Fruit fly (Drosophila melanogaster): Measurements from ENCODE around the gene CG1113.

CG1113 gene

DNA sequence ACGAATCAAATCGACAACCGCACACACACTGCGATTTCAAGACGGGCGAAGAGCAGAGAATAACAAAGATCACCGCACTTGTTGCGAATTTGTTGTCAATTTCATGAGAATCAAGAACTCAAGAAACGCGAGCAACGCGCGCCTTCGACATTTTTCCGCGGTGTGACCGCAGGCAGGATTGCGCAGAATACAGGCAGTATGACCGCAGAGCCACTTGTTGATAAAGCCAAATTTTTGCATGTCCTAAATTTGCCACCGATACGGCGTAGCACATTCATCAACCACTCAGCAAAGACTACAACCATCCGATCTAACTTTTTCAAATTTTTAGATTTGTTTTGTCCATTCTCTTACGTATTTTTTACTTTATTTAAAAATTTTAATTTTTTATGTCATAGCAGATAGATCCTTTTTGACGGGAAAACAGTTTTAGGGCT lies 35.7 kb upstream of the CG1113 start, which contains the start of gene cno (continued):
- TF ChIP-seq CG2129 (GFP tag; IDR thresholded peaks at IDR 0.05; ENCODE audit: partially characterized antibody) = no peak
- TF ChIP-seq tll (GFP tag; optimal IDR thresholded peaks at IDR 0.05) = no peak
- TF ChIP-seq crol (GFP tag; IDR thresholded peaks at IDR 0.05) = no peak
- peak; percentile 36 for TF ChIP-seq Dek (tag; optimal IDR thresholded peaks at IDR 0.05)
- no peak for TF ChIP-seq lmd (GFP tag; IDR thresholded peaks at IDR 0.05)
- no peak for TF ChIP-seq gro (GFP tag; optimal IDR thresholded peaks at IDR 0.05)
- no peak for TF ChIP-seq CG3995 (GFP tag; optimal IDR thresholded peaks at IDR 0.05)
- TF ChIP-seq Scr (GFP tag; IDR thresholded peaks at IDR 0.05; ENCODE audit: partially characterized antibody) = 0 out of 2 replicates have a peak, but pooled peaks have one; percentile 22
- no peak for TF ChIP-seq CG18599 (GFP tag; optimal IDR thresholded peaks at IDR 0.05)
- no peak for TF ChIP-seq E2f1 (GFP tag; IDR thresholded peaks at IDR 0.05)
- no peak for TF ChIP-seq CG13123 (GFP tag; optimal IDR thresholded peaks at IDR 0.05)
- peak; percentile 2 for TF ChIP-seq bcd (GFP tag; optimal IDR thresholded peaks at IDR 0.05)
- peak; percentile 59 for TF ChIP-seq CG14710 (tag; optimal IDR thresholded peaks at IDR 0.05)
- no peak for TF ChIP-seq CG34224 (GFP tag; IDR thresholded peaks at IDR 0.05; ENCODE audit: partially characterized antibody)
- TF ChIP-seq salm (tag; optimal IDR thresholded peaks at IDR 0.05) = peak; percentile 39
- TF ChIP-seq CG32767 (GFP tag; IDR thresholded peaks at IDR 0.05) = 0 out of 2 replicates have a peak, but pooled peaks have one; percentile 12
- no peak for TF ChIP-seq H2.0 (GFP tag; IDR thresholded peaks at IDR 0.05)
- peak; percentile 64 for TF ChIP-seq CG13287 (GFP tag; IDR thresholded peaks at IDR 0.05; ENCODE audit: partially characterized antibody)
- TF ChIP-seq gem (tag; optimal IDR thresholded peaks at IDR 0.05) = no peak
- no peak for TF ChIP-seq hth (optimal IDR thresholded peaks at IDR 0.05)
- TF ChIP-seq CG11504 (tag; optimal IDR thresholded peaks at IDR 0.05) = no peak
- peak; percentile 21 for TF ChIP-seq PHDP (tag; optimal IDR thresholded peaks at IDR 0.05)
- no peak for TF ChIP-seq Hr51 (GFP tag; optimal IDR thresholded peaks at IDR 0.05)
- TF ChIP-seq fd102C (GFP tag; optimal IDR thresholded peaks at IDR 0.05) = no peak
- TF ChIP-seq Abd-B (GFP tag; optimal IDR thresholded peaks at IDR 0.05) = no peak
- no peak for TF ChIP-seq Mrtf (GFP tag; IDR thresholded peaks at IDR 0.05)
- no peak for TF ChIP-seq Dfd (GFP tag; optimal IDR thresholded peaks at IDR 0.05)
- peak; percentile 67 for TF ChIP-seq phol (tag; optimal IDR thresholded peaks at IDR 0.05)
- TF ChIP-seq CG15514 (GFP tag; optimal IDR thresholded peaks at IDR 0.05) = peak; percentile 72
- no peak for TF ChIP-seq CG6683 (GFP tag; optimal IDR thresholded peaks at IDR 0.05)
- TF ChIP-seq CG16815 (GFP tag; optimal IDR thresholded peaks at IDR 0.05) = no peak
- TF ChIP-seq amos (GFP tag; IDR thresholded peaks at IDR 0.05; ENCODE audit: partially characterized antibody) = peak; percentile 59
- TF ChIP-seq pros (GFP tag; optimal IDR thresholded peaks at IDR 0.05) = no peak
- no peak for TF ChIP-seq oc (tag; optimal IDR thresholded peaks at IDR 0.05)
- no peak for TF ChIP-seq caup (GFP tag; optimal IDR thresholded peaks at IDR 0.05; ENCODE audit: severe bottlenecking)
- no peak for TF ChIP-seq shn (GFP tag; optimal IDR thresholded peaks at IDR 0.05)
- no peak for TF ChIP-seq CkIIα-i1 (GFP tag; IDR thresholded peaks at IDR 0.05)
- no peak for TF ChIP-seq tx (GFP tag; optimal IDR thresholded peaks at IDR 0.05)
- TF ChIP-seq Rx (GFP tag; IDR thresholded peaks at IDR 0.05) = no peak
- no peak for TF ChIP-seq CG10431 (GFP tag; optimal IDR thresholded peaks at IDR 0.05)
- no peak for TF ChIP-seq wor (GFP tag; IDR thresholded peaks at IDR 0.05)
- TF ChIP-seq Nf-YA (GFP tag; IDR thresholded peaks at IDR 0.05) = no peak
- TF ChIP-seq nerfin-1 (tag; optimal IDR thresholded peaks at IDR 0.05) = peak; percentile 19
- TF ChIP-seq CG18011 (GFP tag; optimal IDR thresholded peaks at IDR 0.05) = no peak
- TF ChIP-seq CG32532 (GFP tag; IDR thresholded peaks at IDR 0.05) = 0 out of 2 replicates have a peak, but pooled peaks have one; percentile 29
- TF ChIP-seq CG16863 (GFP tag; optimal IDR thresholded peaks at IDR 0.05) = no peak
- TF ChIP-seq nau (GFP tag; optimal IDR thresholded peaks at IDR 0.05) = no peak
- no peak for TF ChIP-seq Hr78 (GFP tag; optimal IDR thresholded peaks at IDR 0.05)
- TF ChIP-seq HmgD (GFP tag; optimal IDR thresholded peaks at IDR 0.05) = peak; percentile 45

Measured in whole organism, embryonic.